Worm (Caenorhabditis elegans) whole organism, young adult: ENCODE data around the gene srz-6.
A peak's percentile ranks its signal among the peaks of the same experiment; 100 is the strongest.

Experiments used
- F33H1.4 ChIP-seq: fragments of 200-800 bp; sonication (Bioruptor generic); IDR thresholded peaks from 2 replicates; pipeline ENCODE4 v1.3.6; 2022; ENCODE audit warnings: missing genetic modification reagents, missing genetic modification characterization, missing compliant biosample characterization
- F37B4.10 ChIP-seq: fragments of 200-800 bp; sonication (Bioruptor generic); IDR thresholded peaks from 2 replicates; pipeline ENCODE4 v1.3.6; 2022; ENCODE audit warnings: missing genetic modification characterization, missing compliant biosample characterization
- F39B2.1 ChIP-seq: fragments of 200-800 bp; sonication (Bioruptor generic); IDR thresholded peaks from 2 replicates; pipeline ENCODE4 v1.3.6; 2022; ENCODE audit warnings: missing genetic modification reagents, missing genetic modification characterization, missing compliant biosample characterization
- F55B11.4 ChIP-seq: sonication (generic microtip); optimal IDR thresholded peaks from 2 replicates; lab custom pipeline; 2016; ENCODE audit warnings: missing compliant biosample characterization, missing genetic modification characterization, borderline replicate concordance; ENCODE audit not compliant: insufficient read depth
- F57A8.1 ChIP-seq: fragments of 200-800 bp; sonication (Bioruptor generic); optimal IDR thresholded peaks from 2 replicates; lab custom pipeline; 2018; ENCODE audit warnings: mild to moderate bottlenecking, missing genetic modification characterization, moderate library complexity, missing compliant biosample characterization
- T07F8.4 ChIP-seq: sonication (generic microtip); optimal IDR thresholded peaks from 2 replicates; lab custom pipeline; 2016; ENCODE audit warnings: mild to moderate bottlenecking, missing genetic modification characterization, moderate library complexity, missing compliant biosample characterization
- Y79H2A.3 ChIP-seq: fragments of 200-800 bp; sonication (Bioruptor generic); conservative IDR thresholded peaks from 2 replicates; pipeline ENCODE4 v1.3.6; 2022; ENCODE audit warnings: missing genetic modification reagents, missing genetic modification characterization, missing compliant biosample characterization
- aptf-2 ChIP-seq: fragments of 200-800 bp; sonication (Bioruptor generic); conservative IDR thresholded peaks from 2 replicates; pipeline ENCODE4 v1.3.6; 2022; ENCODE audit warnings: missing genetic modification reagents, missing genetic modification characterization, missing compliant biosample characterization
- attf-5 ChIP-seq: fragments of 200-800 bp; sonication (Bioruptor generic); optimal IDR thresholded peaks from 2 replicates; lab custom pipeline; 2018; ENCODE audit warnings: mild to moderate bottlenecking, missing genetic modification characterization, missing compliant biosample characterization
- attf-6 ChIP-seq: fragments of 200-800 bp; sonication (Bioruptor generic); IDR thresholded peaks from 2 replicates; pipeline ENCODE4 v1.3.6; 2022; ENCODE audit warnings: missing genetic modification reagents, missing genetic modification characterization, missing compliant biosample characterization
- ccch-3 ChIP-seq: fragments of 200-800 bp; sonication (Bioruptor generic); optimal IDR thresholded peaks from 2 replicates; lab custom pipeline; 2018; ENCODE audit warnings: mild to moderate bottlenecking, missing genetic modification characterization, missing compliant biosample characterization
- ceh-40 ChIP-seq: fragments of 200-800 bp; sonication (Bioruptor generic); IDR thresholded peaks from 2 replicates; pipeline ENCODE4 v1.3.6; 2022; ENCODE audit warnings: missing genetic modification characterization, missing compliant biosample characterization
- die-1 ChIP-seq: sonication (generic microtip); optimal IDR thresholded peaks from 2 replicates; lab custom pipeline; 2016; ENCODE audit warnings: missing genotype, mild to moderate bottlenecking, missing genetic modification characterization, missing compliant biosample characterization
- ekl-4 ChIP-seq: fragments of 200-800 bp; sonication (Bioruptor generic); IDR thresholded peaks from 2 replicates; pipeline ENCODE4 v1.3.6; 2022; ENCODE audit warnings: missing genetic modification reagents, missing genetic modification characterization, missing compliant biosample characterization
- ets-4 ChIP-seq: fragments of 200-800 bp; sonication (Bioruptor generic); optimal IDR thresholded peaks from 2 replicates; lab custom pipeline; 2018; ENCODE audit warnings: mild to moderate bottlenecking, missing genetic modification characterization, missing compliant biosample characterization
- hlh-26 ChIP-seq: fragments of 200-800 bp; sonication (Bioruptor generic); conservative IDR thresholded peaks from 2 replicates; pipeline ENCODE4 v1.3.6; 2022; ENCODE audit warnings: missing genetic modification reagents, missing genetic modification characterization, missing compliant biosample characterization
- let-607 ChIP-seq, 2 experiments: fragments of 200-800 bp in 1 of 2; sonication (Bioruptor generic) in 1 of 2; sonication (generic microtip) in 1 of 2; optimal IDR thresholded peaks; 2 replicates each; lab custom pipeline; 2016 to 2018; ENCODE audit warnings: mild to moderate bottlenecking in 2 of 2, missing compliant biosample characterization in 2 of 2, missing genetic modification characterization in 2 of 2, moderate library complexity in 2 of 2, missing genotype in 1 of 2
- madf-8 ChIP-seq: fragments of 200-800 bp; sonication (Bioruptor generic); conservative IDR thresholded peaks from 2 replicates; pipeline ENCODE4 v1.3.6; 2022; ENCODE audit warnings: missing genetic modification reagents, missing genetic modification characterization, missing compliant biosample characterization
- mel-28 ChIP-seq: sonication (generic microtip); optimal IDR thresholded peaks from 2 replicates; lab custom pipeline; 2016; ENCODE audit warnings: borderline replicate concordance, mild to moderate bottlenecking, missing genetic modification characterization, missing compliant biosample characterization
- nhr-120 ChIP-seq: fragments of 200-800 bp; sonication (Bioruptor generic); IDR thresholded peaks from 2 replicates; pipeline ENCODE4 v1.3.6; 2022; ENCODE audit warnings: missing genetic modification characterization, missing compliant biosample characterization
- nhr-179 ChIP-seq: sonication (generic microtip); optimal IDR thresholded peaks from 2 replicates; lab custom pipeline; 2016; ENCODE audit warnings: mild to moderate bottlenecking, missing genetic modification characterization, missing compliant biosample characterization
- nhr-90 ChIP-seq: sonication (generic microtip); optimal IDR thresholded peaks from 2 replicates; lab custom pipeline; 2016; ENCODE audit warnings: missing genotype, mild to moderate bottlenecking, missing genetic modification characterization, missing compliant biosample characterization
- rcor-1 ChIP-seq: fragments of 200-800 bp; sonication (Bioruptor generic); IDR thresholded peaks from 2 replicates; pipeline ENCODE4 v1.3.6; 2022; ENCODE audit warnings: missing genetic modification reagents, missing genetic modification characterization, missing compliant biosample characterization
- rec-8 ChIP-seq, 2 experiments: sonication (generic microtip); optimal IDR thresholded peaks; 2 replicates each; lab custom pipeline; 2016; ENCODE audit warnings: mild to moderate bottlenecking in 2 of 2, missing genetic modification characterization in 2 of 2, missing genetic modification reagents in 2 of 2, missing genotype in 2 of 2, missing biosample characterization in 1 of 2, missing compliant biosample characterization in 1 of 2, moderate library complexity in 1 of 2
- tbp1 ChIP-seq: fragments of 200-800 bp; sonication (Bioruptor generic); optimal IDR thresholded peaks from 2 replicates; lab custom pipeline; 2018; ENCODE audit warnings: mild to moderate bottlenecking, missing genetic modification characterization, missing compliant biosample characterization
- zfh-2 ChIP-seq: fragments of 200-800 bp; sonication (Bioruptor generic); conservative IDR thresholded peaks from 2 replicates; pipeline ENCODE4 v1.3.6; 2022; ENCODE audit warnings: missing genetic modification reagents, missing genetic modification characterization, missing compliant biosample characterization
- zim-3 ChIP-seq: sonication (generic microtip); optimal IDR thresholded peaks from 2 replicates; lab custom pipeline; 2017; ENCODE audit warnings: mild to moderate bottlenecking, missing genetic modification characterization, moderate library complexity, missing compliant biosample characterization
- ztf-18 ChIP-seq: sonication (generic microtip); optimal IDR thresholded peaks from 2 replicates; lab custom pipeline; 2016; ENCODE audit warnings: missing genotype, mild to moderate bottlenecking, missing genetic modification characterization, missing compliant biosample characterization
- ztf-28 ChIP-seq: fragments of 200-800 bp; sonication (Bioruptor generic); IDR thresholded peaks from 2 replicates; pipeline ENCODE4 v1.3.6; 2022; ENCODE audit warnings: missing genetic modification reagents, missing genetic modification characterization, missing compliant biosample characterization

The srz-6 gene

DNA sequence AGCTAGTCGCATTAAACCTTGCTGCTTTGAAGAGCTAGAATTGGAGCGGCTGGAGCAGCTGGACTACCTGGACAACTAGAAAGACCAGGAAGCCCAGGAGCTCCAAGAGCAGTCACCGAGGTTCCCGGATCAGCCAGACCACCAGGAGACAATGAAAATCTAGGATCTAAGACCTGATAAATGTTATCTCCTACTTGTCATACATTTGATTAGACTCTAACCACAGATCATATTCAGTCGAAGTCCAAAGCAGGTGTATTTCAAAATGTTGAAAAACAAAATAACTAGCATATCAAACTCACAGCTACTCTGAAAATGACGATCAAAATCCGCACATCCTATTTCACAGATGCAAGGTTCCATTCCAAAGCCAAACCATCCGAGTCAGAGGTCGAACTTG is at the start of gene srz-6:
srz-6 (plus strand) TSS at position 301 of the 400 bp plus-strand sequence.
- TF ChIP-seq nhr-179 (no peak), zfh-2 (GFP tag; lab: Robert Waterston, UW) (0 out of 2 replicates have a peak, but pooled peaks have one; percentile 29)

DNA sequence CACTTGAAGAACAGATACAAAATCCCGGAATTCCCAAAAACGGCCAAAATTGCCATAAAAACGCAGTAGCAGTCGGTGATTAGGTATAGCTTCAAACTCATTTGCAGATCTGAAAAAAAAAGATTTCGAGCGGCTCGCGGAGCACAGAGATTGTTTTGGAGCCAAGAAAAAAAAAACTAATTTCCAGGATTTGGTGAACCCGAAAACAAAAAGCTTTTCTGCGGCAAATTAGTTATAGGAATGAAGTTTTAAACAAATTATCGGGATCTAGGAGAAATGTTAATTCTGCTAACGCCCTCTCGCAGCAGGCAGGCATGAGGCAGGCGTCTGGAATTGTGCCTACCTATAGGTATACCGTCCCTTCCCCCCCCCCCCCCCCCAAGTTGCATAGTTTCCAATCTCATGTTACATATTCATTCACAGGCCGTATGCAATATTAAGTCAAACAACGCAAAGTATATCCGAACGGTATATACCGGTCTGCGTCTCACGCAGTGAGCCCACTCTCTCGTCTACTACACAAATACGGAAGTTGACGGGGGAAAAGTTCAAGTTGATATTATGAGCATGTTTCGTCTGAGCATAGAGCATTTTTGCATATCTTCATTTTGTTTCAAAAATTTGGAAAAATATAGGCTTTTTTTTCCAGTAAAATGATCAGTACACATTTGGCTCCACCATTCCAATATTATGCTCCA is 47.2 kb upstream of the srz-6 start, which contains the start of the genes W05H5.1 and pitr-6:
W05H5.1 (minus strand) TSS at position 101 of the 698 bp plus-strand sequence.
pitr-6 (plus strand) TSS at position 648 of the 698 bp plus-strand sequence.
- TF ChIP-seq ztf-28 (GFP tag; lab: Robert Waterston, UW) = 0 out of 2 replicates have a peak, but pooled peaks have one; percentile 15
- TF ChIP-seq ceh-40 (GFP tag; lab: Robert Waterston, UW) = no peak
- TF ChIP-seq, all 124 proteins: peak for 1

DNA sequence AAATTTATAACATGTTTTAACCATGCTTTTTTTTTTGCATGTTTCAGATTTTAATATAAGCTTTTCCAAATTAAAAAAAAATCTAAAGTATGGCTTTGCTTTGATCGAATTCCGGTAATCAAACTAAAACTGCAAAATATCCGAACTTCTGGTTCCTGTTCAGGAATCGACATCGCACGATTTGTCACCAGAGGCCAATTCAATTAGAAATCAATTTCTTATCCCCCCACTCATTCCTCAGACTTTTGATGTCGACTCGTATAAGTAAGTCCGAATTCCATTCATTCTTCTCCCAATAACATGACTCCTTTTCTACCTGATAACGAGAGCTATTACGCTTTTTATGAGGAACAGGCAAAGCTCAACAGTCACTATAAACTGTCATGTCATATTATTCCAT is 43.8 kb upstream of the srz-6 start, which contains the start of gene srh-27:
srh-27 (plus strand) TSS at position 301 of the 400 bp plus-strand sequence.
- no peak for TF ChIP-seq F33H1.4 (GFP tag; lab: Robert Waterston, UW)
- no peak for TF ChIP-seq F37B4.10 (GFP tag; lab: Robert Waterston, UW)
- no peak for TF ChIP-seq die-1 (tag; lab: Kevin White, UChicago)
- no peak for TF ChIP-seq ztf-18
- TF ChIP-seq madf-8 (GFP tag; lab: Robert Waterston, UW) = no peak

DNA sequence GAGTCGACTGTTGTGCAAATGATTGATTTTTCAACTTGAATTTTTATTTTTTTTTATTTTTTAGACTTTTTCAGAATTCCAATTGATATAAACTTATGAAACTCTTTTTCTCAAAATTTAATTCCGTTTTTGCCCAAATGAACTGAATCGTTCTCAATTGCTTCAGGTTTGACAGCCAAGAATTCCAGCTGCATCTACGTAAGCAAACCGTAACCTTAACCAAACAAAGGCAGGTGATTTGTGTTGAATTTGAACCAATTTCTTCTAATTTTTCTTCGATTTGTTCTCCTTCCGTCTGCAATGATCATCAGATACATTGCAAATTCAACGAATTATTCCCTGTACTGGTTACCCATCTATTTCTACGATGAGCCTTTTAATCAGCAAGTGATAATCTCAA is 42.2 kb upstream of the srz-6 start, which contains the start of gene sre-34:
sre-34 (plus strand) TSS at position 301 of the 400 bp plus-strand sequence.
- no peak for TF ChIP-seq rcor-1
- no peak for TF ChIP-seq Y79H2A.3 (GFP tag; lab: Robert Waterston, UW)
- no peak for TF ChIP-seq let-607 (tag; optimal IDR thresholded peaks at IDR 0.05; lab: Kevin White, UChicago)
- no peak for TF ChIP-seq hlh-26 (GFP tag; lab: Robert Waterston, UW)
- TF ChIP-seq attf-6 = no peak
- TF ChIP-seq ekl-4 (GFP tag; lab: Robert Waterston, UW) = no peak
- no peak for TF ChIP-seq T07F8.4 (tag; lab: Kevin White, UChicago)
- TF ChIP-seq nhr-120 (GFP tag; lab: Robert Waterston, UW) = no peak
- TF ChIP-seq aptf-2 (GFP tag; lab: Robert Waterston, UW) = no peak
- TF ChIP-seq F57A8.1 (GFP tag; lab: Kevin White, UChicago) = no peak
- TF ChIP-seq nhr-90 (tag; lab: Kevin White, UChicago) = no peak
- no peak for TF ChIP-seq F39B2.1 (GFP tag; lab: Robert Waterston, UW)
- TF ChIP-seq mel-28 = no peak
- TF ChIP-seq zim-3 = no peak
- no peak for TF ChIP-seq attf-5 (GFP tag; lab: Kevin White, UChicago)
- no peak for TF ChIP-seq ccch-3 (GFP tag; lab: Kevin White, UChicago)
- TF ChIP-seq tbp1 (GFP tag; lab: Kevin White, UChicago) = no peak
- TF ChIP-seq ets-4 (GFP tag; lab: Kevin White, UChicago) = no peak

DNA sequence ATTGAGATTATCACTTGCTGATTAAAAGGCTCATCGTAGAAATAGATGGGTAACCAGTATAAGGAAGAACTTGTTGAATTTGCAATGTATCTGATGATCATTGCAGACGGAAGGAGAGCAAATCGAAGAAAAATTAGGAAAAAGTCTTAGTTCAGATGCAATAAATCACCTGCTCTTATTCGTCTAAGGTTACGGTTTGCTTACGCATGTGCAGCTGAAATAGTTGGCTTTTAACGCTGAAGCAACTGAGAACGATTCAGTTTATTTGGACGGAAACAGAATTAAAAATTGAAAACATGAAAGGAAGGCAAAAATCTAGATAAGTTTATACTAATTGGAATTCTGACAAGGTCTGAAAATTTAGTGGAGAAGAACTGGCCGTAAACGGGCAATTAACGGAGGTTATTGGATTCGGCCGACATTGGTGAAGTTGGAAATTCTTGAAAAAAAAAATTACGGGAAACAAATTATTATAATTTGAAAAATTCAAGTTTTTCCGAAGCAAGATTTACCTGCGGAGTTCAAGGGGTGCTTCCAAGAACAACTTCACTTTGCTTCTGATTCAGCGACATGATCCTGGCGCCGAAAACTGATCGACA is 39.2 kb upstream of the srz-6 start, which contains the start of the genes sre-35 and sre-33:
sre-35 (minus strand) TSS at position 101 of the 599 bp plus-strand sequence.
sre-33 (plus strand) TSS at position 549 of the 599 bp plus-strand sequence.
- TF ChIP-seq rec-8 (tag; optimal IDR thresholded peaks at IDR 0.05; lab: Kevin White, UChicago) = no peak
- TF ChIP-seq attf-5 (GFP tag; lab: Kevin White, UChicago) = no peak
- no peak for TF ChIP-seq F55B11.4 (tag; lab: Kevin White, UChicago)
